Worm (Caenorhabditis elegans) whole organism, midembryonic: Measurements from ENCODE around the gene ugt-62.

Experiments used
- T22C8.4 ChIP-seq: fragments of 200-800 bp; sonication (Bioruptor generic); IDR thresholded peaks from 2 replicates; pipeline ENCODE4 v1.3.6; 2022; ENCODE audit warnings: missing genetic modification characterization, missing compliant biosample characterization
- flt-1 ChIP-seq: fragments of 200-800 bp; sonication (Bioruptor generic); IDR thresholded peaks from 2 replicates; pipeline ENCODE4 v1.3.6; 2022; ENCODE audit warnings: missing genetic modification characterization, missing compliant biosample characterization
- klf-2 ChIP-seq: fragments of 200-800 bp; sonication (Bioruptor generic); conservative IDR thresholded peaks from 2 replicates; pipeline ENCODE4 v1.3.6; 2022; ENCODE audit warnings: missing genetic modification reagents, missing genetic modification characterization, missing compliant biosample characterization
- ref-1 ChIP-seq: fragments of 200-800 bp; sonication (Bioruptor generic); conservative IDR thresholded peaks from 2 replicates; pipeline ENCODE4 v1.3.6; 2022; ENCODE audit warnings: missing genetic modification reagents, missing genetic modification characterization, missing compliant biosample characterization

DNA sequence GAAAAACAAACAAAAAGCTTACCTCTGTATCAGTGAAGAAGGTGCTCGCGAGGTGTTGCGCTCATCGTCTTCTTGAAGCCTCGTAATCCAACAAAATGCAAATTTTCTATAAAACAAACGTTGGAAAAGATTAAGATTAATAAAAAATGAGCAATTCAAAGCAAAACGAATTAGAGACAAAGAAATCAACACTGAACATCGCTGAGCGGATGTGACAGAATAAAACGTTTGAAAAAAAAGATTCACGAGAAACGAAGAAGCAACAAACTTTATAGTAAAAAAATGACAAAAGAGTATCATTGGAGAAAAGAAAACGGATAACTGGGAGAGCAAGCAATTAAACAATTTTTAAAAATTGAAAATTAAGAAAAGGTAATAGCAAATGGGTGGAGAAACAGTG is 41.5 kb downstream of the ugt-62 start, which contains the start of the genes C07G2.5 and atf-7:
- no peak for TF ChIP-seq T22C8.4 (GFP tag; lab: Robert Waterston, UW)
- TF ChIP-seq ref-1 (GFP tag; lab: Robert Waterston, UW), result no peak
- no peak for TF ChIP-seq klf-2 (GFP tag; lab: Robert Waterston, UW)
- no peak for TF ChIP-seq flt-1 (GFP tag; lab: Robert Waterston, UW)
